Worm (Caenorhabditis elegans) whole organism, L4 larva: ENCODE measurements around the gene gem-1.
A peak's percentile ranks its signal among the peaks of the same experiment; 100 is the strongest.

ENCODE experiments used
- D1046.2 ChIP-seq: fragments of 200-800 bp; sonication (Bioruptor generic); IDR thresholded peaks from 2 replicates; pipeline ENCODE4 v1.3.6; 2022; ENCODE audit warnings: missing genetic modification characterization, missing compliant biosample characterization
- F10B5.3 ChIP-seq: sonication (generic microtip); optimal IDR thresholded peaks from 2 replicates; lab custom pipeline; 2016; ENCODE audit warnings: mild to moderate bottlenecking, missing genetic modification characterization, missing compliant biosample characterization
- F26F4.8 ChIP-seq: fragments of 200-800 bp; sonication (Bioruptor generic); conservative IDR thresholded peaks from 2 replicates; pipeline ENCODE4 v1.3.6; 2022; ENCODE audit warnings: missing genetic modification characterization, missing compliant biosample characterization
- T20F7.1 ChIP-seq: fragments of 200-800 bp; sonication (Bioruptor generic); optimal IDR thresholded peaks from 2 replicates; lab custom pipeline; 2018; ENCODE audit warnings: mild to moderate bottlenecking, missing genetic modification characterization, missing compliant biosample characterization
- T26A8.4 ChIP-seq: fragments of 200-800 bp; sonication (Bioruptor generic); IDR thresholded peaks from 2 replicates; pipeline ENCODE4 v1.3.6; 2022; ENCODE audit warnings: missing genetic modification characterization, missing compliant biosample characterization
- ZK337.2 ChIP-seq: fragments of 200-800 bp; sonication (Bioruptor generic); IDR thresholded peaks from 2 replicates; pipeline ENCODE4 v1.3.6; 2022; ENCODE audit warnings: missing genetic modification reagents, missing genetic modification characterization, missing compliant biosample characterization
- ZK546.5 ChIP-seq, 2 experiments: sonication (generic microtip); optimal IDR thresholded peaks; 2 replicates each; lab custom pipeline; 2017; ENCODE audit warnings: missing biosample characterization in 2 of 2, missing genetic modification characterization in 2 of 2
- arid-1 ChIP-seq: fragments of 200-800 bp; sonication (Bioruptor generic); conservative IDR thresholded peaks from 2 replicates; pipeline ENCODE4 v1.3.6; 2022; ENCODE audit warnings: missing genetic modification reagents, missing genetic modification characterization, missing compliant biosample characterization
- ceh-28 ChIP-seq: fragments of 150-350 bp; optimal IDR thresholded peaks from 2 replicates; lab custom pipeline; 2014; ENCODE audit warnings: missing biosample characterization, missing genetic modification reagents, missing genetic modification characterization
- cey-2 ChIP-seq: sonication (generic microtip); optimal IDR thresholded peaks from 3 replicates; lab custom pipeline; 2017; ENCODE audit warnings: missing genetic modification characterization, mild to moderate bottlenecking, missing compliant biosample characterization, antibody characterized with exemption, borderline replicate concordance; ENCODE audit not compliant: insufficient read depth
- ctbp-1 ChIP-seq: fragments of 200-800 bp; sonication (Bioruptor generic); IDR thresholded peaks from 2 replicates; pipeline ENCODE4 v1.3.6; 2022; ENCODE audit warnings: missing genetic modification reagents, missing genetic modification characterization, missing compliant biosample characterization
- dmd-6 ChIP-seq: fragments of 200-800 bp; sonication (Bioruptor generic); IDR thresholded peaks from 2 replicates; pipeline ENCODE4 v1.3.6; 2022; ENCODE audit warnings: missing genetic modification reagents, missing genetic modification characterization, missing compliant biosample characterization
- dpl-1 ChIP-seq: fragments of 150-350 bp; optimal IDR thresholded peaks from 2 replicates; lab custom pipeline; 2014; ENCODE audit warnings: missing biosample characterization, missing genetic modification reagents, missing genetic modification characterization
- dve-1 ChIP-seq: sonication (generic microtip); optimal IDR thresholded peaks from 2 replicates; lab custom pipeline; 2017; ENCODE audit warnings: antibody characterized with exemption, mild to moderate bottlenecking, missing genetic modification characterization, missing compliant biosample characterization; ENCODE audit not compliant: insufficient read depth
- hlh-11 ChIP-seq: fragments of 200-800 bp; sonication (Bioruptor generic); optimal IDR thresholded peaks from 2 replicates; lab custom pipeline; 2018; ENCODE audit warnings: mild to moderate bottlenecking, missing genetic modification characterization, missing compliant biosample characterization
- hlh-30 ChIP-seq: sonication (generic microtip); optimal IDR thresholded peaks from 2 replicates; lab custom pipeline; 2017; ENCODE audit warnings: antibody characterized with exemption, mild to moderate bottlenecking, missing genetic modification characterization, missing compliant biosample characterization; ENCODE audit not compliant: insufficient read depth
- hmg-1.1 ChIP-seq: fragments of 200-800 bp; sonication (Bioruptor generic); IDR thresholded peaks from 2 replicates; pipeline ENCODE4 v1.3.6; 2022; ENCODE audit warnings: missing genetic modification reagents, missing genetic modification characterization, missing compliant biosample characterization
- lim-7 ChIP-seq: fragments of 200-800 bp; sonication (Bioruptor generic); IDR thresholded peaks from 2 replicates; pipeline ENCODE4 v1.3.6; 2022; ENCODE audit warnings: missing genetic modification characterization, missing compliant biosample characterization
- lin-38 ChIP-seq: fragments of 200-800 bp; sonication (Bioruptor generic); IDR thresholded peaks from 2 replicates; pipeline ENCODE4 v1.3.6; 2022; ENCODE audit warnings: missing genetic modification reagents, missing genetic modification characterization, missing compliant biosample characterization
- lir-3 ChIP-seq: sonication (generic microtip); optimal IDR thresholded peaks from 2 replicates; lab custom pipeline; 2016; ENCODE audit warnings: mild to moderate bottlenecking, missing genetic modification characterization, missing compliant biosample characterization
- madf-9 ChIP-seq: fragments of 200-800 bp; sonication (Bioruptor generic); conservative IDR thresholded peaks from 2 replicates; pipeline ENCODE4 v1.3.6; 2022; ENCODE audit warnings: missing genetic modification reagents, missing genetic modification characterization, missing compliant biosample characterization
- mdl-1 ChIP-seq, 2 experiments: fragments of 150-350 bp in 1 of 2; sonication (generic microtip) in 1 of 2; optimal IDR thresholded peaks; 2 replicates each; lab custom pipeline; 2014 to 2017; ENCODE audit warnings: missing biosample characterization in 2 of 2, missing genetic modification characterization in 2 of 2
- nhr-102 ChIP-seq: sonication (generic microtip); optimal IDR thresholded peaks from 2 replicates; lab custom pipeline; 2016; ENCODE audit warnings: mild to moderate bottlenecking, missing genetic modification characterization, moderate library complexity, missing compliant biosample characterization
- nhr-111 ChIP-seq: fragments of 200-800 bp; sonication (Bioruptor generic); optimal IDR thresholded peaks from 2 replicates; lab custom pipeline; 2018; ENCODE audit warnings: mild to moderate bottlenecking, missing genetic modification characterization, missing compliant biosample characterization
- nhr-25 ChIP-seq: sonication (generic microtip); optimal IDR thresholded peaks from 2 replicates; lab custom pipeline; 2017; ENCODE audit warnings: missing genetic modification characterization, mild to moderate bottlenecking, missing compliant biosample characterization, antibody characterized with exemption, moderate library complexity, borderline replicate concordance; ENCODE audit not compliant: insufficient read depth
- nhr-28 ChIP-seq: fragments of 150-350 bp; optimal IDR thresholded peaks from 2 replicates; lab custom pipeline; 2014; ENCODE audit warnings: missing biosample characterization, missing genetic modification characterization
- nhr-42 ChIP-seq: fragments of 200-800 bp; sonication (Bioruptor generic); IDR thresholded peaks from 2 replicates; pipeline ENCODE4 v1.3.6; 2022; ENCODE audit warnings: missing genetic modification characterization, missing compliant biosample characterization
- php-3 ChIP-seq: fragments of 200-800 bp; sonication (Bioruptor generic); IDR thresholded peaks from 2 replicates; pipeline ENCODE4 v1.3.6; 2022; ENCODE audit warnings: missing genetic modification reagents, missing genetic modification characterization, missing compliant biosample characterization
- saeg-2 ChIP-seq: fragments of 200-800 bp; sonication (Bioruptor generic); IDR thresholded peaks from 2 replicates; pipeline ENCODE4 v1.3.6; 2022; ENCODE audit warnings: missing genetic modification reagents, missing genetic modification characterization, missing compliant biosample characterization
- sdz-12 ChIP-seq: fragments of 200-800 bp; sonication (Bioruptor generic); optimal IDR thresholded peaks from 2 replicates; lab custom pipeline; 2018; ENCODE audit warnings: mild to moderate bottlenecking, missing genetic modification characterization, missing compliant biosample characterization
- set-16 ChIP-seq: fragments of 200-800 bp; sonication (Bioruptor generic); IDR thresholded peaks from 2 replicates; pipeline ENCODE4 v1.3.6; 2022; ENCODE audit warnings: missing genetic modification reagents, missing genetic modification characterization, missing compliant biosample characterization
- snpc-1.2 ChIP-seq: fragments of 200-800 bp; sonication (Bioruptor generic); IDR thresholded peaks from 2 replicates; pipeline ENCODE4 v1.3.6; 2022; ENCODE audit warnings: missing genetic modification reagents, missing genetic modification characterization, missing compliant biosample characterization
- snpc-4 ChIP-seq: fragments of 150-350 bp; optimal IDR thresholded peaks from 2 replicates; lab custom pipeline; 2014; ENCODE audit warnings: missing biosample characterization, missing genetic modification characterization
- spr-1 ChIP-seq: sonication (generic microtip); optimal IDR thresholded peaks from 2 replicates; lab custom pipeline; 2016; ENCODE audit warnings: mild to moderate bottlenecking, missing genetic modification characterization, missing compliant biosample characterization
- tag-97 ChIP-seq: fragments of 200-800 bp; sonication (Bioruptor generic); IDR thresholded peaks from 2 replicates; pipeline ENCODE4 v1.3.6; 2022; ENCODE audit warnings: missing genetic modification characterization, missing compliant biosample characterization
- unc-130 ChIP-seq: sonication (generic microtip); optimal IDR thresholded peaks from 2 replicates; lab custom pipeline; 2016; ENCODE audit warnings: missing genetic modification reagents, missing genetic modification characterization, missing compliant biosample characterization
- unc-39 ChIP-seq: sonication (generic microtip); optimal IDR thresholded peaks from 2 replicates; lab custom pipeline; 2017; ENCODE audit warnings: missing biosample characterization, missing genetic modification characterization
- unc-62 ChIP-seq, 3 experiments: fragments of 150-350 bp in 1 of 3; sonication (generic microtip); optimal IDR thresholded peaks in 2 of 3; peaks in 1 of 3; 1 replicate in 1 of 3; 2 replicates in 2 of 3; lab custom pipeline; 2014 to 2017; ENCODE audit warnings: missing biosample characterization in 3 of 3, missing genetic modification characterization in 3 of 3, missing genetic modification reagents in 3 of 3, missing genotype in 1 of 3
- zag-1 ChIP-seq: fragments of 150-350 bp; optimal IDR thresholded peaks from 2 replicates; lab custom pipeline; 2014; ENCODE audit warnings: missing biosample characterization, missing genetic modification characterization
- zfp-2 ChIP-seq: sonication (generic microtip); optimal IDR thresholded peaks from 2 replicates; lab custom pipeline; 2016; ENCODE audit warnings: mild to moderate bottlenecking, missing genetic modification characterization, missing compliant biosample characterization
- zfp-3 ChIP-seq: fragments of 200-800 bp; sonication (Bioruptor generic); conservative IDR thresholded peaks from 2 replicates; pipeline ENCODE4 v1.3.6; 2022; ENCODE audit warnings: missing genetic modification reagents, missing genetic modification characterization, missing compliant biosample characterization
- zip-11 ChIP-seq: fragments of 200-800 bp; sonication (Bioruptor generic); IDR thresholded peaks from 2 replicates; pipeline ENCODE4 v1.3.6; 2022; ENCODE audit warnings: missing genetic modification characterization, missing compliant biosample characterization
- ztf-11 ChIP-seq: fragments of 150-350 bp; optimal IDR thresholded peaks from 2 replicates; lab custom pipeline; 2014; ENCODE audit warnings: missing biosample characterization, missing genetic modification characterization

gem-1 gene

ce11 chrX:13333835-13334234, 43.0 kb downstream of the gem-1 start, which contains the start of gene F46G10.4 (continued):
- TF ChIP-seq T26A8.4 (GFP tag; lab: Robert Waterston, UW) (no peak), set-16 (GFP tag; lab: Robert Waterston, UW) (no peak), cey-2 (tag; lab: Kevin White, UChicago) (no peak), F26F4.8 (GFP tag; lab: Robert Waterston, UW) (no peak), nhr-25 (tag; lab: Kevin White, UChicago) (no peak), lim-7 (no peak), D1046.2 (GFP tag; lab: Robert Waterston, UW) (no peak), F10B5.3 (tag; lab: Kevin White, UChicago) (no peak), php-3 (GFP tag; lab: Robert Waterston, UW) (0 out of 2 replicates have a peak, but pooled peaks have one; percentile 23), unc-62 (GFP tag; optimal IDR thresholded peaks at IDR 0.05 in 1 of 2; lab: Kevin White, UChicago) (no peak), unc-62 (tag; optimal IDR thresholded peaks at IDR 0.05; lab: Kevin White, UChicago) (no peak), unc-130 (GFP tag; lab: Kevin White, UChicago) (no peak), mdl-1 (tag; optimal IDR thresholded peaks at IDR 0.05; lab: Kevin White, UChicago) (peak in 1 of 2 experiments; percentile 41), nhr-28 (peak; percentile 55), ZK546.5 (tag; optimal IDR thresholded peaks at IDR 0.05; lab: Kevin White, UChicago) (no peak), hlh-11 (tag; lab: Kevin White, UChicago) (peak; percentile 79), zfp-2 (tag; lab: Kevin White, UChicago) (no peak), madf-9 (GFP tag; lab: Robert Waterston, UW) (no peak), arid-1 (GFP tag; lab: Robert Waterston, UW) (no peak), saeg-2 (GFP tag; lab: Robert Waterston, UW) (no peak), nhr-111 (GFP tag; lab: Kevin White, UChicago) (no peak), unc-39 (tag; lab: Kevin White, UChicago) (no peak), lir-3 (no peak), snpc-1.2 (no peak), ceh-28 (no peak), dmd-6 (peak; percentile 79), snpc-4 (tag; lab: Kevin White, UChicago) (no peak), ZK337.2 (GFP tag; lab: Robert Waterston, UW) (no peak), zag-1 (tag; lab: Kevin White, UChicago) (no peak), zip-11 (GFP tag; lab: Robert Waterston, UW) (no peak), nhr-42 (no peak), tag-97 (no peak), lin-38 (GFP tag; lab: Robert Waterston, UW) (no peak), ztf-11 (tag; lab: Kevin White, UChicago) (no peak), spr-1 (tag; lab: Kevin White, UChicago) (no peak), dve-1 (tag; lab: Kevin White, UChicago) (peak; percentile 50), hmg-1.1 (GFP tag; lab: Robert Waterston, UW) (no peak), T20F7.1 (GFP tag; lab: Kevin White, UChicago) (no peak), ctbp-1 (GFP tag; lab: Robert Waterston, UW) (no peak), sdz-12 (GFP tag; lab: Kevin White, UChicago) (no peak), dpl-1 (GFP tag; lab: Kevin White, UChicago) (no peak), hlh-30 (peak; percentile 3), zfp-3 (GFP tag; lab: Robert Waterston, UW) (no peak), nhr-102 (tag; lab: Kevin White, UChicago) (no peak)
